Worm (Caenorhabditis elegans): ENCODE measurements around the gene unc-61.

Gene unc-61

ce11 chrV:14725409-14725808 is 8.6 kb downstream of the unc-61 start:
- no peak for TF ChIP-seq lin-15B (tag; optimal IDR thresholded peaks at IDR 0.05)
- TF ChIP-seq nhr-43 (tag; optimal IDR thresholded peaks at IDR 0.05; ENCODE audit: poor library complexity, severe bottlenecking) = peak; percentile 57

- no peak for TF ChIP-seq jun-1 (tag; optimal IDR thresholded peaks at IDR 0.05)
- no peak for TF ChIP-seq mml-1 (tag; optimal IDR thresholded peaks at IDR 0.05)
Measured at ce11 chrV:14723020-14723419, 11.0 kb downstream of the unc-61 start, which contains the start of gene R08A2.7. R08A2.7 (plus strand) TSS chrV:14723320.

- TF ChIP-seq mdl-1 (tag; optimal IDR thresholded peaks at IDR 0.05) = no peak
- no peak for TF ChIP-seq lin-39 (tag; optimal IDR thresholded peaks at IDR 0.05)
- no peak for TF ChIP-seq egl-27 (tag; optimal IDR thresholded peaks at IDR 0.05)
- no peak for TF ChIP-seq nhr-76 (tag; optimal IDR thresholded peaks at IDR 0.05)
- TF ChIP-seq ztf-4 (tag; optimal IDR thresholded peaks at IDR 0.05) = no peak
- no peak for TF ChIP-seq nhr-11 (tag; optimal IDR thresholded peaks at IDR 0.05)
- no peak for TF ChIP-seq ztf-11 (tag; optimal IDR thresholded peaks at IDR 0.05)
- no peak for TF ChIP-seq mml-1 (tag; optimal IDR thresholded peaks at IDR 0.05)
- TF ChIP-seq skn-1 (tag; optimal IDR thresholded peaks at IDR 0.05) = no peak
- TF ChIP-seq nhr-28 (tag; optimal IDR thresholded peaks at IDR 0.05) = no peak
- no peak for TF ChIP-seq nhr-237 (tag; optimal IDR thresholded peaks at IDR 0.05)
- no peak for TF ChIP-seq nhr-67 (tag; optimal IDR thresholded peaks at IDR 0.05)
- TF ChIP-seq nhr-43 (tag; optimal IDR thresholded peaks at IDR 0.05; ENCODE audit: poor library complexity, severe bottlenecking) = no peak
- no peak for TF ChIP-seq fkh-2 (tag; optimal IDR thresholded peaks at IDR 0.05)
- no peak for TF ChIP-seq nhr-77 (tag; optimal IDR thresholded peaks at IDR 0.05)
- TF ChIP-seq eor-1 (tag; optimal IDR thresholded peaks at IDR 0.05) = no peak
- TF ChIP-seq fkh-10 (GFP tag; optimal IDR thresholded peaks at IDR 0.05) = no peak
- TF ChIP-seq lsy-12 (tag; optimal IDR thresholded peaks at IDR 0.05) = no peak
Measured at ce11 chrV:14719491-14719890, 14.5 kb downstream of the unc-61 start, which contains the start of gene R08A2.1. R08A2.1 (minus strand) TSS chrV:14719591.

ce11 chrV:14716114-14716513 is 17.9 kb downstream of the unc-61 start, which contains the start of gene fbxa-147:
fbxa-147 (plus strand) TSS chrV:14716499.
- no peak for TF ChIP-seq snpc-4 (tag; optimal IDR thresholded peaks at IDR 0.05)
- TF ChIP-seq elt-2 (tag; optimal IDR thresholded peaks at IDR 0.05) = peak; percentile 51

- no peak for TF ChIP-seq ceh-16 (tag; optimal IDR thresholded peaks at IDR 0.05)
- TF ChIP-seq lin-15B (tag; optimal IDR thresholded peaks at IDR 0.05) = no peak
- no peak for TF ChIP-seq ceh-28 (tag; optimal IDR thresholded peaks at IDR 0.05)
- no peak for TF ChIP-seq nhr-12 (tag; optimal IDR thresholded peaks at IDR 0.05)
- TF ChIP-seq nhr-77 (tag; optimal IDR thresholded peaks at IDR 0.05) = no peak
- TF ChIP-seq snpc-4 (tag; optimal IDR thresholded peaks at IDR 0.05) = no peak
- TF ChIP-seq daf-12 (tag; optimal IDR thresholded peaks at IDR 0.05) = no peak
- no peak for TF ChIP-seq pha-4 (tag; optimal IDR thresholded peaks at IDR 0.05)
- TF ChIP-seq nhr-25 (tag; optimal IDR thresholded peaks at IDR 0.05) = no peak
- TF ChIP-seq elt-2 (tag; optimal IDR thresholded peaks at IDR 0.05) = no peak
Measured at ce11 chrV:14715608-14716007, 18.4 kb downstream of the unc-61 start, which contains the start of gene R08A2.2. R08A2.2 (minus strand) TSS chrV:14715708.

ce11 chrV:14712316-14712715 is 21.7 kb downstream of the unc-61 start, which contains the start of gene R08A2.5:
R08A2.5 (plus strand) TSS chrV:14712616.
- TF ChIP-seq hmg-11 (tag; optimal IDR thresholded peaks at IDR 0.05) (no peak), egl-27 (tag; optimal IDR thresholded peaks at IDR 0.05) (no peak), ceh-28 (tag; optimal IDR thresholded peaks at IDR 0.05) (no peak), ama-1 (optimal IDR thresholded peaks at IDR 0.05) (no peak), daf-12 (tag; optimal IDR thresholded peaks at IDR 0.05) (no peak), elt-2 (tag; optimal IDR thresholded peaks at IDR 0.05) (no peak), skn-1 (tag; optimal IDR thresholded peaks at IDR 0.05) (no peak)

- TF ChIP-seq snpc-4 (tag; optimal IDR thresholded peaks at IDR 0.05) (no peak), R02D3.7 (tag; optimal IDR thresholded peaks at IDR 0.05) (no peak), jun-1 (tag; optimal IDR thresholded peaks at IDR 0.05) (no peak), fos-1 (tag; optimal IDR thresholded peaks at IDR 0.05) (no peak), lin-39 (tag; optimal IDR thresholded peaks at IDR 0.05) (no peak), egl-27 (tag; optimal IDR thresholded peaks at IDR 0.05) (no peak), eor-1 (tag; optimal IDR thresholded peaks at IDR 0.05) (no peak)
Measured at ce11 chrV:14711077-14711476, 23.0 kb downstream of the unc-61 start, which contains the start of gene ssp-33. ssp-33 (plus strand) TSS chrV:14711377.
